Fruit fly (Drosophila melanogaster): Measurements from ENCODE around the gene CG3473.
A peak's percentile ranks its signal among the peaks of the same experiment; 100 is the strongest.

Gene CG3473

dm6 chr2L:14539872-14540524 is 23.5 kb downstream of the CG3473 start (continued):
- no peak for TF ChIP-seq CG14050 (GFP tag; IDR thresholded peaks at IDR 0.05)
- no peak for TF ChIP-seq CG15073 (GFP tag; optimal IDR thresholded peaks at IDR 0.05)
- TF ChIP-seq onecut (GFP tag; IDR thresholded peaks at IDR 0.05): no peak
- TF ChIP-seq so (GFP tag; IDR thresholded peaks at IDR 0.05): no peak
- TF ChIP-seq CG34376 (GFP tag; optimal IDR thresholded peaks at IDR 0.05): no peak
- TF ChIP-seq Dip3 (GFP tag; optimal IDR thresholded peaks at IDR 0.05): no peak
- no peak for TF ChIP-seq NfI (GFP tag; optimal IDR thresholded peaks at IDR 0.05)
- TF ChIP-seq MESR4 (GFP tag; optimal IDR thresholded peaks at IDR 0.05): no peak
- TF ChIP-seq CG3407 (GFP tag; optimal IDR thresholded peaks at IDR 0.05): no peak
- no peak for TF ChIP-seq kah (GFP tag; optimal IDR thresholded peaks at IDR 0.05)
- no peak for TF ChIP-seq gsb-n (tag; optimal IDR thresholded peaks at IDR 0.05)
- no peak for TF ChIP-seq bbx (GFP tag; IDR thresholded peaks at IDR 0.05; ENCODE audit: partially characterized antibody)
- no peak for TF ChIP-seq CG3065 (GFP tag; optimal IDR thresholded peaks at IDR 0.05)
- TF ChIP-seq dmrt11E (tag; optimal IDR thresholded peaks at IDR 0.05): peak; percentile 65
- 0 out of 3 replicates have a peak, but pooled peaks have one; percentile 11 for TF ChIP-seq vnd (GFP tag; IDR thresholded peaks at IDR 0.05; ENCODE audit: partially characterized antibody)
- TF ChIP-seq Awh (GFP tag; IDR thresholded peaks at IDR 0.05): peak; percentile 59; the same call in 1 of the 2 replicates
- TF ChIP-seq CG2116 (GFP tag; optimal IDR thresholded peaks at IDR 0.05): no peak
- no peak for TF ChIP-seq tup (GFP tag; optimal IDR thresholded peaks at IDR 0.05)
- no peak for TF ChIP-seq Gug (GFP tag; IDR thresholded peaks at IDR 0.05)
- TF ChIP-seq CG5180 (GFP tag; optimal IDR thresholded peaks at IDR 0.05): no peak
- no peak for TF ChIP-seq ewg (GFP tag; optimal IDR thresholded peaks at IDR 0.05)
- no peak for TF ChIP-seq CG15479 (GFP tag; optimal IDR thresholded peaks at IDR 0.05)
- TF ChIP-seq pho (GFP tag; optimal IDR thresholded peaks at IDR 0.05): no peak
- no peak for TF ChIP-seq Sry-δ (GFP tag; optimal IDR thresholded peaks at IDR 0.05)
- TF ChIP-seq Tbp (GFP tag; optimal IDR thresholded peaks at IDR 0.05): no peak
- no peak for TF ChIP-seq CG11695 (GFP tag; IDR thresholded peaks at IDR 0.05)
- TF ChIP-seq schlank (tag; optimal IDR thresholded peaks at IDR 0.05): no peak
- no peak for TF ChIP-seq CG12659 (GFP tag; optimal IDR thresholded peaks at IDR 0.05)
- no peak for TF ChIP-seq CG6654 (GFP tag; optimal IDR thresholded peaks at IDR 0.05)
- peak; percentile 15 for TF ChIP-seq Blimp-1 (GFP tag; optimal IDR thresholded peaks at IDR 0.05)
- TF ChIP-seq Dp (GFP tag; optimal IDR thresholded peaks at IDR 0.05): no peak
- TF ChIP-seq tna (GFP tag; IDR thresholded peaks at IDR 0.05; ENCODE audit: partially characterized antibody): no peak
- no peak for TF ChIP-seq E2f2 (GFP tag; IDR thresholded peaks at IDR 0.05)
- no peak for TF ChIP-seq fd3F (GFP tag; optimal IDR thresholded peaks at IDR 0.05)
- no peak for TF ChIP-seq CG31388 (GFP tag; optimal IDR thresholded peaks at IDR 0.05)
- peak in 1 of 2 experiments; percentile 11 for TF ChIP-seq bsh (GFP tag; optimal IDR thresholded peaks at IDR 0.05)
- no peak for TF ChIP-seq pb (GFP tag; optimal IDR thresholded peaks at IDR 0.05)
- TF ChIP-seq Xrp1 (GFP tag; IDR thresholded peaks at IDR 0.05): peak; percentile 42; the same call in 1 of the 2 replicates
- no peak for TF ChIP-seq hth (optimal IDR thresholded peaks at IDR 0.05)
- no peak for TF ChIP-seq br (optimal IDR thresholded peaks at IDR 0.05)
- no peak for TF ChIP-seq mld (GFP tag; IDR thresholded peaks at IDR 0.05; ENCODE audit: partially characterized antibody)
- no peak for TF ChIP-seq dysf (GFP tag; IDR thresholded peaks at IDR 0.05)
- no peak for TF ChIP-seq salm (tag; optimal IDR thresholded peaks at IDR 0.05)
- TF ChIP-seq CG18764 (GFP tag; optimal IDR thresholded peaks at IDR 0.05): no peak
- no peak for TF ChIP-seq zen2 (GFP tag; IDR thresholded peaks at IDR 0.05; ENCODE audit: partially characterized antibody)
- no peak for TF ChIP-seq HLH3B (GFP tag; IDR thresholded peaks at IDR 0.05)
- no peak for TF ChIP-seq Fer1 (GFP tag; optimal IDR thresholded peaks at IDR 0.05)
- no peak for TF ChIP-seq CG8290 (GFP tag; optimal IDR thresholded peaks at IDR 0.05)
- no peak for TF ChIP-seq CG8290 (tag; optimal IDR thresholded peaks at IDR 0.05)
- TF ChIP-seq CG17359 (tag; optimal IDR thresholded peaks at IDR 0.05): no peak
- TF ChIP-seq Drgx (GFP tag; IDR thresholded peaks at IDR 0.05): no peak

All from whole organism, embryonic.